Fruit fly (Drosophila melanogaster) whole organism, prepupa: ENCODE results near the gene DNAlig3.

ENCODE experiments used
- CG10669 ChIP-seq: fragments of 200-800 bp; sonication (Bioruptor generic); optimal IDR thresholded peaks from 3 replicates; lab custom pipeline; 2018; ENCODE audit warnings: missing biosample characterization, mild to moderate bottlenecking, missing genetic modification characterization, moderate library complexity
- CG1621 ChIP-seq: fragments of 200-800 bp; sonication (Bioruptor generic); optimal IDR thresholded peaks from 3 replicates; lab custom pipeline; 2018; ENCODE audit warnings: missing biosample characterization, mild to moderate bottlenecking, missing genetic modification characterization
- CG3032 ChIP-seq: fragments of 200-800 bp; optimal IDR thresholded peaks from 2 replicates; lab custom pipeline; 2019; ENCODE audit warnings: missing biosample characterization, mild to moderate bottlenecking, missing genetic modification characterization, moderate library complexity
- CG31627 ChIP-seq: fragments of 200-800 bp; sonication (Bioruptor generic); optimal IDR thresholded peaks from 3 replicates; lab custom pipeline; 2016; ENCODE audit warnings: missing biosample characterization, missing genetic modification characterization
- CG34406 ChIP-seq: fragments of 200-800 bp; sonication (Bioruptor generic); optimal IDR thresholded peaks from 3 replicates; lab custom pipeline; 2016; ENCODE audit warnings: missing biosample characterization, missing genetic modification characterization
- CG3919 ChIP-seq: fragments of 200-800 bp; sonication (Bioruptor generic); optimal IDR thresholded peaks from 3 replicates; lab custom pipeline; 2016; ENCODE audit warnings: missing biosample characterization, missing genetic modification characterization
- CG6163 ChIP-seq: fragments of 200-800 bp; sonication (Bioruptor generic); IDR thresholded peaks from 3 replicates; pipeline ENCODE4 v1.3.6; 2022; ENCODE audit warnings: missing biosample characterization, missing genetic modification characterization
- CG6854 ChIP-seq: fragments of 200-800 bp; sonication (Bioruptor generic); optimal IDR thresholded peaks from 2 replicates; lab custom pipeline; 2017; ENCODE audit warnings: missing biosample characterization, mild to moderate bottlenecking, missing genetic modification characterization
- CG7368 ChIP-seq: fragments of 200-800 bp; sonication (Bioruptor generic); optimal IDR thresholded peaks from 3 replicates; lab custom pipeline; 2016; ENCODE audit warnings: missing biosample characterization, missing genetic modification characterization
- CG8119 ChIP-seq: fragments of 200-800 bp; sonication (Bioruptor generic); IDR thresholded peaks from 3 replicates; pipeline ENCODE4 v1.3.6; 2022; ENCODE audit warnings: missing biosample characterization, missing genetic modification characterization
- CG8632 ChIP-seq: fragments of 200-800 bp; sonication (Bioruptor generic); optimal IDR thresholded peaks from 3 replicates; lab custom pipeline; 2016; ENCODE audit warnings: missing biosample characterization, missing genetic modification characterization
- Eip75B ChIP-seq: fragments of 200-800 bp; sonication (Bioruptor generic); optimal IDR thresholded peaks from 3 replicates; lab custom pipeline; 2016; ENCODE audit warnings: missing biosample characterization, missing genetic modification characterization
- Eip78C ChIP-seq: fragments of 200-800 bp; sonication (Bioruptor generic); peaks from one replicate; lab custom pipeline; 2016; ENCODE audit warnings: missing biosample characterization, missing genetic modification characterization
- Eip93F ChIP-seq: fragments of 200-800 bp; sonication (Bioruptor generic); optimal IDR thresholded peaks from 2 replicates; lab custom pipeline; 2016; ENCODE audit warnings: missing biosample characterization, mild to moderate bottlenecking, missing genetic modification characterization
- Gug ChIP-seq: fragments of 200-800 bp; sonication (Bioruptor generic); IDR thresholded peaks from 2 replicates; pipeline ENCODE4 v1.3.6; 2022; ENCODE audit warnings: missing biosample characterization, missing genetic modification characterization
- Hr38 ChIP-seq: sonication (Bioruptor generic); optimal IDR thresholded peaks from 2 replicates; lab custom pipeline; 2016; ENCODE audit warnings: missing biosample characterization, missing genetic modification characterization
- Hr39 ChIP-seq: fragments of 200-800 bp; sonication (Bioruptor generic); optimal IDR thresholded peaks from 2 replicates; lab custom pipeline; 2016; ENCODE audit warnings: missing biosample characterization, missing genetic modification characterization
- Hr4 ChIP-seq: fragments of 200-800 bp; sonication (Bioruptor generic); optimal IDR thresholded peaks from 3 replicates; lab custom pipeline; 2016; ENCODE audit warnings: missing biosample characterization, missing genetic modification characterization
- Met ChIP-seq: fragments of 200-800 bp; sonication (Bioruptor generic); optimal IDR thresholded peaks from 3 replicates; lab custom pipeline; 2016; ENCODE audit warnings: missing biosample characterization, missing genetic modification characterization
- OdsH ChIP-seq: fragments of 200-800 bp; sonication (Bioruptor generic); optimal IDR thresholded peaks from 3 replicates; lab custom pipeline; 2016; ENCODE audit warnings: missing biosample characterization, missing genetic modification characterization
- Smox ChIP-seq: fragments of 200-800 bp; sonication (Bioruptor generic); optimal IDR thresholded peaks from 3 replicates; lab custom pipeline; 2016; ENCODE audit warnings: missing biosample characterization, missing genetic modification characterization
- Sox102F ChIP-seq: fragments of 200-800 bp; sonication (Bioruptor generic); optimal IDR thresholded peaks from 2 replicates; lab custom pipeline; 2016; ENCODE audit warnings: missing biosample characterization, mild to moderate bottlenecking, missing genetic modification characterization
- Sox14 ChIP-seq: fragments of 200-800 bp; sonication (Bioruptor generic); optimal IDR thresholded peaks from 3 replicates; lab custom pipeline; 2016; ENCODE audit warnings: missing biosample characterization, missing genetic modification characterization
- dsx ChIP-seq: fragments of 200-800 bp; optimal IDR thresholded peaks from 3 replicates; lab custom pipeline; 2019; ENCODE audit warnings: missing biosample characterization, mild to moderate bottlenecking, missing genetic modification characterization, moderate library complexity; ENCODE audit not compliant: poor library complexity, severe bottlenecking
- esn ChIP-seq: fragments of 200-800 bp; sonication (Bioruptor generic); optimal IDR thresholded peaks from 2 replicates; lab custom pipeline; 2016; ENCODE audit warnings: missing biosample characterization, mild to moderate bottlenecking, missing genetic modification characterization, moderate library complexity
- pdm3 ChIP-seq: fragments of 200-800 bp; sonication (Bioruptor generic); optimal IDR thresholded peaks from 3 replicates; lab custom pipeline; 2016; ENCODE audit warnings: missing biosample characterization, missing genetic modification characterization
- spab ChIP-seq: fragments of 200-800 bp; sonication (Bioruptor generic); optimal IDR thresholded peaks from 2 replicates; lab custom pipeline; 2017; ENCODE audit warnings: missing biosample characterization, mild to moderate bottlenecking, missing genetic modification characterization, missing genetic modification reagents
- ss ChIP-seq, 2 experiments: fragments of 200-800 bp; sonication (Bioruptor generic); optimal IDR thresholded peaks; 2 replicates in 1 of 2; 3 replicates in 1 of 2; lab custom pipeline; 2017 to 2018; ENCODE audit warnings: mild to moderate bottlenecking in 2 of 2, missing biosample characterization in 2 of 2, missing genetic modification characterization in 2 of 2, moderate library complexity in 1 of 2

DNAlig3 gene

dm6 chr3R:12425510-12426309, 24.1 kb upstream of the DNAlig3 start, which contains the start of gene Pp1-87B:
Pp1-87B (minus strand) TSS chr3R:12425917.
- TF ChIP-seq CG3032 (tag; lab: Kevin White, UChicago) (peak; percentile 5), CG31627 (GFP tag; lab: Kevin White, UChicago) (peak; percentile 29), ss (GFP tag; optimal IDR thresholded peaks at IDR 0.05; lab: Kevin White, UChicago) (no peak), esn (GFP tag; lab: Kevin White, UChicago) (peak; percentile 17), CG10669 (GFP tag; lab: Kevin White, UChicago) (no peak), CG1621 (tag; lab: Kevin White, UChicago) (peak; percentile 20), CG6163 (no peak), Eip78C (peak; percentile 69), Sox14 (GFP tag; lab: Kevin White, UChicago) (no peak), pdm3 (GFP tag; lab: Kevin White, UChicago) (no peak)
- TF ChIP-seq, all 60 proteins: peak for 5

dm6 chr3R:12423997-12424396, 22.4 kb upstream of the DNAlig3 start:
- TF ChIP-seq CG34406 (GFP tag; lab: Kevin White, UChicago) (no peak), Met (no peak), CG10669 (GFP tag; lab: Kevin White, UChicago) (no peak)
- TF ChIP-seq, all 60 proteins: peak for 0

DNA sequence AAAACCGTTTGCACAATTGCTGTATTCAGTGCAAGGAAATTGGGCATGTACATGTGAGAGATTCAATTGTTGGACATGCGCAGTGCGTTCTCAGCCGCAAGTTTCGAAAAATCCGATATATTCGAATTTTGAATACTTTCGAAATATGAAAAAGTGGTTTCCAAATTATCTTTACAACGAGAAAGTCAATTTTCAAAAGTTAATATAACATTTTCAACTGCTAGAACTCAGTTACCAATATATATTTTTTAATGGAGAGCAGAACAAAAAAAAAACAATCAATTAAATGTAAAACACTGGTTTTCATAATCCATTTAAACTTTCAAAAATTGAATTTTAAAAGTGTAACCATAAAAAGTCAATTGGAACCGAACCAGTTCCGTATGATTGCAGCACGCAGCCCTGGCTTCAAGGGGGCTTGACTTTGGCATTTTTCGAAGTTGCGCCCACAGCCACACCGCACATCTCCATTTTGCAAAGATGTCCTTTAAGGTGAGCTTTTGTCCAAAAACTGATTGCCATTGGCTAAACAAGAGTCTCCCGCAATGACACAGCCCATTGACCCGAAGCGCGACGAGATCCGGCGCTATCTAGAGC, 20.8 kb upstream of the DNAlig3 start, which contains the start of the genes Scgbeta and CG17202:
TSS of gene Scgbeta (minus strand) at position 51 of the 597 bp plus-strand sequence.
TSS of gene CG17202 (plus strand) at position 390 of the 597 bp plus-strand sequence.
- peak; percentile 28 for TF ChIP-seq esn (GFP tag; lab: Kevin White, UChicago)
- no peak for TF ChIP-seq CG7368 (GFP tag; lab: Kevin White, UChicago)

DNA sequence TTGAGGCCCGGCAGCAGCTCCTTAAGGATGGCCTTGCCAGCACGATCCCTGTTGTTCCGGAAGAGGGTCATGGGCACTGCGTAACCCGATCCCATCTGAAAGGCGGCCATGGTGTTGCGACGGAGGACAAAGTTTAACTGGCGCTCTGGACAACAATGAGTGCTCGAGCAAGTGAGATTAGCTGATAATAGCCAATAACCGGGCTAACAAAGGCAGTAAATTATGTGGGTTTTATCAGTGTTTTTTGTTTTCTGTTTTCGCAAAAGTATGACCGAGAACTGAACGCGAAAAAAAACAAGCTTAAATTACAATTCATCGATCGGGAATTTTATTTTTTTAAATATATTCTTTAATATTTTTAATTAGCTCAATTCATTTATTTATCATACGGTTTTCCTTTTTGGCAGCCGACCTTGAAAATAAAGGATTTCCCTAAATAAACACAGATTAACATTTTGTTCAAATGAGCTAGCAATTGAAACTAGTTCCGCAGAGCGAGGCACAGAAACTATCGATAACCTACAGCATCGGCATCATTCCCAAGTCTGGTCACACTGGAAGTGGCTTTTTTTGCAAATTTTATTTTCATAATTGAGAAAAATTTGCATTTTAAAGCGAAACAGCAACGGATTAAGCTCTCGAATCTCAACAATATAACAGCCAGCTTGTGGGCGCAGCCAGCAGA, 11.8 kb upstream of the DNAlig3 start, which contains the start of the genes Dip-C and pps:
TSS of gene Dip-C (minus strand) at position 486 of the 685 bp plus-strand sequence.
TSS of gene pps (plus strand) at position 555 of the 685 bp plus-strand sequence.
- TF ChIP-seq CG8632 (GFP tag; lab: Kevin White, UChicago) (no peak), CG3032 (tag; lab: Kevin White, UChicago) (peak; percentile 10), esn (GFP tag; lab: Kevin White, UChicago) (peak; percentile 32), Sox14 (GFP tag; lab: Kevin White, UChicago) (peak; percentile 63), Hr4 (GFP tag; lab: Kevin White, UChicago) (no peak), CG6854 (GFP tag; lab: Kevin White, UChicago) (peak; percentile 51)

DNA sequence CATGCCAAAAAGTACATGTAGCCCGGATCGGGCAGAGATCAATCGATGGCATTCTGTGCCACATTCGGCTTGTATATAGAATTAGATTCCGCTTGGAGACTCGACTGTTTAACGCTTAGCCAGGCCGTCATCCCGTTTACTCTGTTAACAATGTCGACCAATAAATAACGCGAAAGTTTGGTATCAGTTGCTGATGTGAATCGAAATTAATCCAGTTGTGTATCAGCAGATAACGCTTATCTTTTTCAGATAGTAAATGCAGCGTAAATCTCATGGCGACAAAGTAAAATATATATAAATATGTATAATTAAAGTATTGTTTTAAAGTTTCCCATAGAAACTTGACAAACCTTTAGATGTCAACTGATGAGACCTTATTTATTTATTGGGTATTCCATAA, 9.8 kb upstream of the DNAlig3 start:
- TF ChIP-seq Hr39 (GFP tag; lab: Kevin White, UChicago) (no peak), pdm3 (GFP tag; lab: Kevin White, UChicago) (no peak), spab (GFP tag; lab: Kevin White, UChicago) (no peak), OdsH (GFP tag; lab: Kevin White, UChicago) (no peak), Hr38 (GFP tag; lab: Kevin White, UChicago) (no peak), Eip93F (GFP tag; lab: Kevin White, UChicago) (no peak), CG3919 (GFP tag; lab: Kevin White, UChicago) (no peak), Sox14 (GFP tag; lab: Kevin White, UChicago) (no peak), Sox102F (GFP tag; lab: Kevin White, UChicago) (no peak), CG8119 (GFP tag; lab: Robert Waterston, UW) (no peak), Eip75B (GFP tag; lab: Kevin White, UChicago) (no peak), CG7368 (GFP tag; lab: Kevin White, UChicago) (no peak), Smox (GFP tag; lab: Kevin White, UChicago) (no peak), Gug (no peak), dsx (GFP tag; lab: Kevin White, UChicago) (no peak)
